Worm (Caenorhabditis elegans): ENCODE data around the gene nas-4.

DNA sequence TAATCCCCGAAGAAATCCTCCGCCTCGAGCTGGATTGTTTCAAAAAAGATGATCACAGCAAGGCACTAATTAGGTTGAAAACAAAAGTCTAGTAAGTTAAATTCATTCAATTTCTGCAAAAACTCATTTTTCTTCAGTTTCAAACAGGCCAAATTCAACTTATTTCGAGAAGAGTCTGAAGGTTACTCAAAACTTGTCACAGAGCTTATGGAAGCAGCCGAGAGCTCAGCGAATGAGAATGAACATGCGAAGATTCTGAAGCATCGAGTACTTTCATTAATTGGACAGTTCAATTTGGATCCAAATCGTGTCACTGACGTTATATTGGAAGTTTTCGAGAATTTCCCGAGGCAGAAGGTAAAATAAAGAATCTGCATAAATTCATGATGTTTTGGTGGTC lies 46.9 kb downstream of the nas-4 start:
- TF ChIP-seq ama-1 (optimal IDR thresholded peaks at IDR 0.05) (no peak), aly-2 (tag; optimal IDR thresholded peaks at IDR 0.05) (no peak), elt-1 (tag; optimal IDR thresholded peaks at IDR 0.05) (no peak), nhr-11 (tag; optimal IDR thresholded peaks at IDR 0.05) (no peak), jun-1 (tag; optimal IDR thresholded peaks at IDR 0.05) (no peak), ZK546.5 (tag; optimal IDR thresholded peaks at IDR 0.05) (no peak), zag-1 (tag; optimal IDR thresholded peaks at IDR 0.05) (no peak), nhr-28 (tag; optimal IDR thresholded peaks at IDR 0.05) (no peak), pqm-1 (tag; optimal IDR thresholded peaks at IDR 0.05) (no peak), snpc-4 (tag; optimal IDR thresholded peaks at IDR 0.05) (no peak)
